Fruit fly (Drosophila melanogaster) whole organism, embryonic: Measurements from ENCODE around the gene Ilk.

Experiments
- B-H1 ChIP-seq: fragments of 200-800 bp; sonication (Bioruptor generic); IDR thresholded peaks from 3 replicates; pipeline ENCODE4 v1.3.6; 2022; ENCODE audit warnings: missing biosample characterization, missing genetic modification characterization
- CG10147 ChIP-seq: fragments of 200-800 bp; sonication (Bioruptor generic); optimal IDR thresholded peaks from 2 replicates; lab custom pipeline; 2019; ENCODE audit warnings: missing biosample characterization, mild to moderate bottlenecking, missing genetic modification characterization, moderate library complexity
- CG10431 ChIP-seq: fragments of 200-800 bp; sonication (Bioruptor generic); optimal IDR thresholded peaks from 3 replicates; lab custom pipeline; 2018; ENCODE audit warnings: missing biosample characterization, mild to moderate bottlenecking, missing genetic modification characterization
- CG12942 ChIP-seq: fragments of 200-800 bp; sonication (Bioruptor generic); optimal IDR thresholded peaks from 3 replicates; lab custom pipeline; 2016; ENCODE audit warnings: missing biosample characterization, missing genetic modification characterization
- CG13424 ChIP-seq: fragments of 200-800 bp; sonication (Bioruptor generic); optimal IDR thresholded peaks from 2 replicates; lab custom pipeline; 2019; ENCODE audit warnings: missing biosample characterization, mild to moderate bottlenecking, missing genetic modification characterization, moderate library complexity
- CG14965 ChIP-seq: fragments of 200-800 bp; sonication (Bioruptor generic); optimal IDR thresholded peaks from 2 replicates; lab custom pipeline; 2016; ENCODE audit warnings: missing biosample characterization, missing genetic modification characterization, borderline replicate concordance
- CG1529 ChIP-seq: fragments of 200-800 bp; sonication (Bioruptor generic); optimal IDR thresholded peaks from 3 replicates; lab custom pipeline; 2018; ENCODE audit warnings: missing biosample characterization, missing genetic modification characterization
- CG16813 ChIP-seq: fragments of 200-800 bp; sonication (Bioruptor generic); IDR thresholded peaks from 3 replicates; pipeline ENCODE4 v1.3.6; 2022; ENCODE audit warnings: missing biosample characterization, missing genetic modification characterization; ENCODE audit not compliant: partially characterized antibody
- CG17186 ChIP-seq: fragments of 200-800 bp; sonication (Bioruptor generic); optimal IDR thresholded peaks from 3 replicates; lab custom pipeline; 2017; ENCODE audit warnings: missing biosample characterization, missing genetic modification reagents, missing genetic modification characterization
- CG17568 ChIP-seq: fragments of 200-800 bp; sonication (Bioruptor generic); optimal IDR thresholded peaks from 2 replicates; lab custom pipeline; 2018; ENCODE audit warnings: missing biosample characterization, mild to moderate bottlenecking, missing genetic modification characterization, moderate library complexity
- CG18262 ChIP-seq: fragments of 200-800 bp; optimal IDR thresholded peaks from 3 replicates; lab custom pipeline; 2019; ENCODE audit warnings: missing biosample characterization, mild to moderate bottlenecking, missing genetic modification characterization, moderate library complexity
- CG6654 ChIP-seq: fragments of 200-800 bp; sonication (Bioruptor generic); optimal IDR thresholded peaks from 2 replicates; lab custom pipeline; 2017; ENCODE audit warnings: missing biosample characterization, mild to moderate bottlenecking, missing genetic modification characterization
- CG6791 ChIP-seq: fragments of 200-800 bp; sonication (Bioruptor generic); IDR thresholded peaks from 3 replicates; pipeline ENCODE4 v1.3.6; 2022; ENCODE audit warnings: missing biosample characterization, missing genetic modification characterization; ENCODE audit not compliant: partially characterized antibody
- CG6854 ChIP-seq: fragments of 200-800 bp; sonication (Bioruptor generic); optimal IDR thresholded peaks from 3 replicates; lab custom pipeline; 2017; ENCODE audit warnings: missing biosample characterization, mild to moderate bottlenecking, missing genetic modification characterization
- CG9437 ChIP-seq: fragments of 200-800 bp; sonication (Bioruptor generic); optimal IDR thresholded peaks from 2 replicates; lab custom pipeline; 2018; ENCODE audit warnings: missing biosample characterization, mild to moderate bottlenecking, missing genetic modification characterization
- CG9727 ChIP-seq: fragments of 200-800 bp; sonication (Bioruptor generic); optimal IDR thresholded peaks from 3 replicates; lab custom pipeline; 2017; ENCODE audit warnings: missing biosample characterization, mild to moderate bottlenecking, missing genetic modification characterization
- D ChIP-seq, 2 experiments: fragments of 200-800 bp in 1 of 2; fragments of >200 bp in 1 of 2; sonication (Bioruptor generic) in 1 of 2; optimal IDR thresholded peaks; 2 replicates in 1 of 2; 3 replicates in 1 of 2; lab custom pipeline; 2017; ENCODE audit warnings: mild to moderate bottlenecking in 1 of 2, missing biosample characterization in 1 of 2, missing genetic modification characterization in 1 of 2, missing genetic modification reagents in 1 of 2
- D19A ChIP-seq: fragments of 200-800 bp; optimal IDR thresholded peaks from 3 replicates; lab custom pipeline; 2019; ENCODE audit warnings: missing biosample characterization, mild to moderate bottlenecking, missing genetic modification characterization, moderate library complexity
- Dad ChIP-seq: fragments of 200-800 bp; sonication (Bioruptor generic); optimal IDR thresholded peaks from 3 replicates; lab custom pipeline; 2016; ENCODE audit warnings: missing biosample characterization, missing genetic modification characterization
- Dref ChIP-seq: fragments of 200-800 bp; sonication (Bioruptor generic); IDR thresholded peaks from 2 replicates; pipeline ENCODE4 v1.3.6; 2022; ENCODE audit warnings: missing biosample characterization, missing genetic modification characterization
- Hey ChIP-seq: fragments of 200-800 bp; sonication (Bioruptor generic); optimal IDR thresholded peaks from 3 replicates; lab custom pipeline; 2018; ENCODE audit warnings: missing biosample characterization, mild to moderate bottlenecking, missing genetic modification characterization
- HmgD ChIP-seq: fragments of 200-800 bp; sonication (Bioruptor generic); optimal IDR thresholded peaks from 3 replicates; lab custom pipeline; 2016; ENCODE audit warnings: missing biosample characterization, missing genetic modification characterization
- Hr78 ChIP-seq, 2 experiments: fragments of 200-800 bp in 1 of 2; fragments of >200 bp in 1 of 2; sonication (Bioruptor generic) in 1 of 2; optimal IDR thresholded peaks; 2 replicates each; lab custom pipeline; 2017 to 2019; ENCODE audit warnings: missing biosample characterization in 2 of 2, missing genetic modification characterization in 2 of 2, mild to moderate bottlenecking in 1 of 2, moderate library complexity in 1 of 2
- Nf-YB ChIP-seq: fragments of 200-800 bp; sonication (Bioruptor generic); optimal IDR thresholded peaks from 3 replicates; lab custom pipeline; 2019; ENCODE audit warnings: missing biosample characterization, mild to moderate bottlenecking, missing genetic modification characterization, moderate library complexity
- Optix ChIP-seq: fragments of 200-800 bp; sonication (Bioruptor generic); IDR thresholded peaks from 3 replicates; pipeline ENCODE4 v1.3.6; 2022; ENCODE audit warnings: missing biosample characterization, missing genetic modification characterization
- Stat92E ChIP-seq, 3 experiments: fragments of >200 bp in 2 of 3; fragments of 200-800 bp in 1 of 3; sonication (Bioruptor generic) in 1 of 3; optimal IDR thresholded peaks; 2 replicates each; lab custom pipeline; 2017 to 2019; ENCODE audit warnings: missing biosample characterization in 3 of 3, missing genetic modification characterization in 3 of 3, mild to moderate bottlenecking in 1 of 3, moderate library complexity in 1 of 3
- ap ChIP-seq: fragments of 200-800 bp; sonication (Bioruptor generic); IDR thresholded peaks from 2 replicates; pipeline ENCODE4 v1.3.6; 2022; ENCODE audit warnings: missing biosample characterization, missing genetic modification characterization
- ase ChIP-seq: fragments of 200-800 bp; sonication (Bioruptor generic); IDR thresholded peaks from 3 replicates; pipeline ENCODE4 v1.3.6; 2022; ENCODE audit warnings: missing biosample characterization, missing genetic modification characterization
- ato ChIP-seq: fragments of 200-800 bp; sonication (Bioruptor generic); IDR thresholded peaks from 2 replicates; pipeline ENCODE4 v1.3.6; 2022; ENCODE audit warnings: missing biosample characterization, missing genetic modification characterization; ENCODE audit not compliant: partially characterized antibody
- crc ChIP-seq: fragments of 200-800 bp; sonication (Bioruptor generic); optimal IDR thresholded peaks from 2 replicates; lab custom pipeline; 2016; ENCODE audit warnings: missing biosample characterization, missing genetic modification characterization
- esg ChIP-seq: fragments of 200-800 bp; sonication (Bioruptor generic); conservative IDR thresholded peaks from 2 replicates; pipeline ENCODE4 v1.3.6; 2022; ENCODE audit warnings: missing biosample characterization, missing genetic modification characterization
- eyg ChIP-seq: fragments of 200-800 bp; sonication (Bioruptor generic); optimal IDR thresholded peaks from 3 replicates; lab custom pipeline; 2016; ENCODE audit warnings: missing biosample characterization, missing genetic modification characterization
- grau ChIP-seq: fragments of 200-800 bp; optimal IDR thresholded peaks from 3 replicates; lab custom pipeline; 2019; ENCODE audit warnings: missing biosample characterization, mild to moderate bottlenecking, missing genetic modification characterization, moderate library complexity
- hth ChIP-seq: fragments of >200 bp; optimal IDR thresholded peaks from 2 replicates; lab custom pipeline; 2017; ENCODE audit warnings: inconsistent platforms
- jing ChIP-seq: fragments of 200-800 bp; sonication (Bioruptor generic); optimal IDR thresholded peaks from 2 replicates; lab custom pipeline; 2018; ENCODE audit warnings: missing biosample characterization, mild to moderate bottlenecking, missing genetic modification characterization
- kah ChIP-seq: fragments of 200-800 bp; sonication (Bioruptor generic); optimal IDR thresholded peaks from 2 replicates; lab custom pipeline; 2018; ENCODE audit warnings: missing biosample characterization, mild to moderate bottlenecking, missing genetic modification characterization
- lbe ChIP-seq: fragments of 200-800 bp; sonication (Bioruptor generic); optimal IDR thresholded peaks from 2 replicates; lab custom pipeline; 2016; ENCODE audit warnings: missing biosample characterization, mild to moderate bottlenecking, missing genetic modification characterization
- lov ChIP-seq, 2 experiments: fragments of 200-800 bp in 1 of 2; fragments of >200 bp in 1 of 2; sonication (Bioruptor generic) in 1 of 2; IDR thresholded peaks in 1 of 2; optimal IDR thresholded peaks in 1 of 2; 2 replicates in 1 of 2; 3 replicates in 1 of 2; pipeline versions ENCODE4 v1.3.6 to Lab custom; 2017 to 2022; ENCODE audit warnings: missing biosample characterization in 1 of 2, missing genetic modification characterization in 1 of 2
- mld ChIP-seq: fragments of 200-800 bp; sonication (Bioruptor generic); IDR thresholded peaks from 3 replicates; pipeline ENCODE4 v1.3.6; 2022; ENCODE audit warnings: missing biosample characterization, missing genetic modification characterization; ENCODE audit not compliant: partially characterized antibody
- onecut ChIP-seq: fragments of 200-800 bp; sonication (Bioruptor generic); IDR thresholded peaks from 2 replicates; pipeline ENCODE4 v1.3.6; 2022; ENCODE audit warnings: missing biosample characterization, missing genetic modification characterization
- pzg ChIP-seq: fragments of 200-800 bp; sonication (Bioruptor generic); optimal IDR thresholded peaks from 3 replicates; lab custom pipeline; 2018; ENCODE audit warnings: missing biosample characterization, mild to moderate bottlenecking, missing genetic modification characterization, moderate library complexity
- run ChIP-seq: fragments of 200-800 bp; sonication (Bioruptor generic); optimal IDR thresholded peaks from 3 replicates; lab custom pipeline; 2018; ENCODE audit warnings: missing biosample characterization, mild to moderate bottlenecking, missing genetic modification characterization
- slp2 ChIP-seq: fragments of 200-800 bp; sonication (Bioruptor generic); optimal IDR thresholded peaks from 2 replicates; lab custom pipeline; 2016; ENCODE audit warnings: missing biosample characterization, missing genetic modification characterization
- sna ChIP-seq: fragments of 200-800 bp; sonication (Bioruptor generic); IDR thresholded peaks from 2 replicates; pipeline ENCODE4 v1.3.6; 2022; ENCODE audit warnings: missing biosample characterization, missing genetic modification characterization; ENCODE audit not compliant: partially characterized antibody
- tio ChIP-seq: fragments of 200-800 bp; sonication (Bioruptor generic); optimal IDR thresholded peaks from 2 replicates; lab custom pipeline; 2017; ENCODE audit warnings: missing biosample characterization, missing genetic modification characterization, inconsistent platforms
- zen2 ChIP-seq: fragments of 200-800 bp; sonication (Bioruptor generic); IDR thresholded peaks from 3 replicates; pipeline ENCODE4 v1.3.6; 2022; ENCODE audit warnings: missing biosample characterization, missing genetic modification characterization; ENCODE audit not compliant: partially characterized antibody
- zf30C ChIP-seq: fragments of 200-800 bp; sonication (Bioruptor generic); optimal IDR thresholded peaks from 3 replicates; lab custom pipeline; 2018; ENCODE audit warnings: missing biosample characterization, mild to moderate bottlenecking, missing genetic modification characterization

Gene Ilk

dm6 chr3L:21172527-21173253, 44.0 kb upstream of the Ilk start, which contains the start of the genes chb and AsnS (continued):
- TF ChIP-seq CG9727 (GFP tag; lab: Kevin White, UChicago) = peak; percentile 79
- TF ChIP-seq Hey (tag; lab: Kevin White, UChicago) = no peak
- no peak for TF ChIP-seq hth (lab: Kevin White, UChicago)
- TF ChIP-seq mld = no peak
- peak; percentile 90 for TF ChIP-seq run (tag; lab: Kevin White, UChicago)
- TF ChIP-seq CG10147 (GFP tag; lab: Kevin White, UChicago) = peak; percentile 87
- TF ChIP-seq D (optimal IDR thresholded peaks at IDR 0.05; lab: Kevin White, UChicago) = no peak
- TF ChIP-seq D (GFP tag; optimal IDR thresholded peaks at IDR 0.05; lab: Kevin White, UChicago) = peak; percentile 71
- peak; percentile 68 for TF ChIP-seq CG12942 (GFP tag; lab: Kevin White, UChicago)
- TF ChIP-seq jing (GFP tag; lab: Kevin White, UChicago) = peak; percentile 64
- TF ChIP-seq lov (optimal IDR thresholded peaks at IDR 0.05; lab: Kevin White, UChicago) = no peak
- TF ChIP-seq lov (GFP tag; IDR thresholded peaks at IDR 0.05; lab: Robert Waterston, UW) = peak; percentile 64; the same call in 1 of the 3 replicates
- no peak for TF ChIP-seq CG17186 (GFP tag; lab: Kevin White, UChicago)
- no peak for TF ChIP-seq CG10431 (GFP tag; lab: Kevin White, UChicago)
- TF ChIP-seq grau (tag; lab: Kevin White, UChicago) = peak; percentile 94
- TF ChIP-seq CG14965 (GFP tag; lab: Kevin White, UChicago) = no peak
- TF ChIP-seq pzg (GFP tag; lab: Kevin White, UChicago) = no peak
- TF ChIP-seq crc = peak; percentile 94
- peak; percentile 85 for TF ChIP-seq ap (GFP tag; lab: Robert Waterston, UW)
- peak; percentile 53 for TF ChIP-seq CG6654 (GFP tag; lab: Kevin White, UChicago)
- TF ChIP-seq tio (GFP tag; lab: Kevin White, UChicago) = peak; percentile 72
- peak; percentile 82 for TF ChIP-seq CG9437 (GFP tag; lab: Kevin White, UChicago)
- no peak for TF ChIP-seq CG6791 (GFP tag; lab: Robert Waterston, UW)
- TF ChIP-seq CG6854 (GFP tag; lab: Kevin White, UChicago) = peak; percentile 86
- TF ChIP-seq ato = no peak
- peak; percentile 73 for TF ChIP-seq slp2 (GFP tag; lab: Kevin White, UChicago)
- TF ChIP-seq Hr78 (GFP tag; optimal IDR thresholded peaks at IDR 0.05; lab: Kevin White, UChicago) = peak in 1 of 2 experiments; percentile 51
- TF ChIP-seq Stat92E (GFP tag; optimal IDR thresholded peaks at IDR 0.05; lab: Kevin White, UChicago) = no peak
- peak; percentile 90 for TF ChIP-seq B-H1
- TF ChIP-seq CG13424 = peak; percentile 92
- TF ChIP-seq Nf-YB (GFP tag; lab: Kevin White, UChicago) = peak; percentile 76
- no peak for TF ChIP-seq Optix (GFP tag; lab: Robert Waterston, UW)
- peak; percentile 80 for TF ChIP-seq onecut (GFP tag; lab: Robert Waterston, UW)
- TF ChIP-seq lbe (GFP tag; lab: Kevin White, UChicago) = peak; percentile 72
- TF ChIP-seq CG1529 (GFP tag; lab: Kevin White, UChicago) = peak; percentile 73
- TF ChIP-seq eyg = peak; percentile 29
- TF ChIP-seq kah (GFP tag; lab: Kevin White, UChicago) = no peak
- TF ChIP-seq CG17568 (GFP tag; lab: Kevin White, UChicago) = peak; percentile 84
- TF ChIP-seq Dref (GFP tag; lab: Robert Waterston, UW) = no peak
- no peak for TF ChIP-seq CG16813 (GFP tag; lab: Robert Waterston, UW)
- TF ChIP-seq zen2 (GFP tag; lab: Robert Waterston, UW) = no peak
- no peak for TF ChIP-seq zf30C (GFP tag; lab: Kevin White, UChicago)
- TF ChIP-seq CG18262 (tag; lab: Kevin White, UChicago) = peak; percentile 91
- TF ChIP-seq Dad (GFP tag; lab: Kevin White, UChicago) = peak; percentile 57
- peak; percentile 99 for TF ChIP-seq D19A (tag; lab: Kevin White, UChicago)
- TF ChIP-seq sna (GFP tag; lab: Robert Waterston, UW) = no peak
- no peak for TF ChIP-seq HmgD (GFP tag; lab: Kevin White, UChicago)
- peak; percentile 91 for TF ChIP-seq ase (GFP tag; lab: Robert Waterston, UW)
- peak; percentile 89 for TF ChIP-seq esg (GFP tag; lab: Robert Waterston, UW)
